Worm (Caenorhabditis elegans): ENCODE measurements around the gene unc-116.

DNA sequence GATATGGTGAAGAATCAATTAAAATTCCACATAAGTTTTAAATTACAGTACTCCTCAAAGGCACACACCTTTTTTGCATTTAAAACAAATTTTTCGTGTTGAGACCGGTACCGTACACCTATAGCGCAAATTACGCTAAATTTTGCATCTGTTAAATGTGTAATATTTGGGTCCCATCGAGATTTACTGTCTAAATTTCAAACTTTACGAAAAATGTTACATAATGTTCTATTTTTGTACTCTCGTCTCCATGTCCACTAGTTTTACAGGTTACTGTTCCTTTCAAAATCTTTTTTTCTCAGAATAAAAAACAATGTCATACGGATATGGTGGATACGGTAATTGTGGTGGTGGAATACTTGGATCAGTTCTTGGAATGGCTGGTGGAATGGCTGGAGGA lies 43.4 kb upstream of the unc-116 start, which contains the start of gene ZK353.2:
- no peak for TF ChIP-seq hlh-30 (tag; optimal IDR thresholded peaks at IDR 0.05; ENCODE audit: insufficient read depth)
- TF ChIP-seq pqm-1 (tag; optimal IDR thresholded peaks at IDR 0.05) = no peak
- no peak for TF ChIP-seq ama-1 (optimal IDR thresholded peaks at IDR 0.05)
- no peak for TF ChIP-seq ceh-30 (tag; optimal IDR thresholded peaks at IDR 0.05)
- no peak for TF ChIP-seq tbx-2 (tag; optimal IDR thresholded peaks at IDR 0.05)
- no peak for TF ChIP-seq tbx-7 (tag; optimal IDR thresholded peaks at IDR 0.05)
- no peak for TF ChIP-seq gmeb-2 (tag; optimal IDR thresholded peaks at IDR 0.05)
- TF ChIP-seq unc-55 (GFP tag; optimal IDR thresholded peaks at IDR 0.05) = no peak
- no peak for TF ChIP-seq sox-4 (tag; optimal IDR thresholded peaks at IDR 0.05)
- no peak for TF ChIP-seq hlh-15 (tag; optimal IDR thresholded peaks at IDR 0.05)
- no peak for TF ChIP-seq hlh-6 (tag; optimal IDR thresholded peaks at IDR 0.05)
- no peak for TF ChIP-seq pha-4 (tag; optimal IDR thresholded peaks at IDR 0.05)
- no peak for TF ChIP-seq pag-3 (tag; optimal IDR thresholded peaks at IDR 0.05; ENCODE audit: borderline replicate concordance)
- no peak for TF ChIP-seq mec-3 (tag; optimal IDR thresholded peaks at IDR 0.05; ENCODE audit: borderline replicate concordance)

All from whole organism, late embryonic.